Worm (Caenorhabditis elegans) whole organism, dauer: Measurements from ENCODE around the gene F56C3.4.
"Not testable (repeated sequence)": the region's sequence is repeated elsewhere in the genome, so short reads cannot be mapped to it uniquely, and the experiment has no call there.

ENCODE experiments used
- unc-62 ChIP-seq: sonication (generic microtip); optimal IDR thresholded peaks from 2 replicates; lab custom pipeline; 2017; ENCODE audit warnings: missing biosample characterization, missing genetic modification reagents, missing genetic modification characterization

The F56C3.4 gene

ce11 chrX:1360631-1361030 is at the start of gene F56C3.4:
Gene F56C3.4 (minus strand): TSS chrX:1360731.
- TF ChIP-seq unc-62 (GFP tag; lab: Kevin White, UChicago) = no peak

ce11 chrX:1409224-1409623 is 48.7 kb upstream of the F56C3.4 start:
- no peak for TF ChIP-seq unc-62 (GFP tag; lab: Kevin White, UChicago)

ce11 chrX:1403971-1404370 is 43.4 kb upstream of the F56C3.4 start, which contains the start of gene ZK402.1:
Gene ZK402.1 (plus strand): TSS chrX:1404271.
- not testable (repeated sequence) for TF ChIP-seq unc-62 (GFP tag; lab: Kevin White, UChicago)

- TF ChIP-seq unc-62 (GFP tag; lab: Kevin White, UChicago) = not testable (repeated sequence)
These were observed 42.9 kb upstream of the F56C3.4 start, which contains the start of gene ZK402.2 for ce11 chrX:1403444-1403843. Gene ZK402.2 (plus strand): TSS chrX:1403744.

- TF ChIP-seq unc-62 (GFP tag; lab: Kevin White, UChicago) = no peak
These were observed 40.7 kb upstream of the F56C3.4 start, which contains the start of gene ZK402.5 for ce11 chrX:1401259-1401658. Gene ZK402.5 (minus strand): TSS chrX:1401359.

- TF ChIP-seq unc-62 (GFP tag; lab: Kevin White, UChicago) = no peak
These were observed 37.0 kb upstream of the F56C3.4 start, which contains the start of gene H39E20.1 for ce11 chrX:1397516-1397915. Gene H39E20.1 (minus strand): TSS chrX:1397616.

ce11 chrX:1395793-1396192 is 35.3 kb upstream of the F56C3.4 start:
- no peak for TF ChIP-seq unc-62 (GFP tag; lab: Kevin White, UChicago)

ce11 chrX:1394437-1394836 is 33.9 kb upstream of the F56C3.4 start:
- TF ChIP-seq unc-62 (GFP tag; lab: Kevin White, UChicago) = no peak

ce11 chrX:1393891-1394290 is 33.4 kb upstream of the F56C3.4 start, which contains the start of gene F56C3.9:
Gene F56C3.9 (minus strand): TSS chrX:1393991.
- TF ChIP-seq unc-62 (GFP tag; lab: Kevin White, UChicago) = no peak

- TF ChIP-seq unc-62 (GFP tag; lab: Kevin White, UChicago) = no peak
These were observed 29.0 kb upstream of the F56C3.4 start for ce11 chrX:1389382-1389983.

ce11 chrX:1386893-1387367 is 26.4 kb upstream of the F56C3.4 start, which contains the start of gene F56C3.1:
Gene F56C3.1 (plus strand): TSS chrX:1387317.
- TF ChIP-seq unc-62 (GFP tag; lab: Kevin White, UChicago) = no peak

- TF ChIP-seq unc-62 (GFP tag; lab: Kevin White, UChicago) = no peak
These were observed 24.0 kb upstream of the F56C3.4 start, which contains the start of gene F56C3.8 for ce11 chrX:1384538-1384937. Gene F56C3.8 (minus strand): TSS chrX:1384638.

- no peak for TF ChIP-seq unc-62 (GFP tag; lab: Kevin White, UChicago)
These were observed 23.0 kb upstream of the F56C3.4 start for ce11 chrX:1383546-1383945.

ce11 chrX:1381565-1381964 is 21.0 kb upstream of the F56C3.4 start, which contains the start of gene F56C3.10:
Gene F56C3.10 (minus strand): TSS chrX:1381665.
- TF ChIP-seq unc-62 (GFP tag; lab: Kevin White, UChicago) = no peak

- no peak for TF ChIP-seq unc-62 (GFP tag; lab: Kevin White, UChicago)
These were observed 18.9 kb upstream of the F56C3.4 start for ce11 chrX:1379391-1379790.

ce11 chrX:1372464-1372863 is 11.9 kb upstream of the F56C3.4 start:
- TF ChIP-seq unc-62 (GFP tag; lab: Kevin White, UChicago) = no peak

ce11 chrX:1371688-1372087 is 11.2 kb upstream of the F56C3.4 start, which contains the start of gene fbxa-190:
Gene fbxa-190 (plus strand): TSS chrX:1372012.
- TF ChIP-seq unc-62 (GFP tag; lab: Kevin White, UChicago) = no peak
